Worm (Caenorhabditis elegans) whole organism, L4 larva: ENCODE measurements around the gene srn-1.

Source experiments
- ZK546.5 ChIP-seq, 2 experiments: sonication (generic microtip); optimal IDR thresholded peaks; 2 replicates each; lab custom pipeline; 2017; ENCODE audit warnings: missing biosample characterization in 2 of 2, missing genetic modification characterization in 2 of 2
- ceh-20 ChIP-seq: fragments of 200-800 bp; sonication (Bioruptor generic); IDR thresholded peaks from 2 replicates; pipeline ENCODE4 v1.3.6; 2022; ENCODE audit warnings: missing genetic modification reagents, missing genetic modification characterization, missing compliant biosample characterization
- ceh-28 ChIP-seq: fragments of 150-350 bp; optimal IDR thresholded peaks from 2 replicates; lab custom pipeline; 2014; ENCODE audit warnings: missing biosample characterization, missing genetic modification reagents, missing genetic modification characterization
- lin-29 ChIP-seq: fragments of 200-800 bp; sonication (Bioruptor generic); IDR thresholded peaks from 2 replicates; pipeline ENCODE4 v1.3.6; 2022; ENCODE audit warnings: missing genetic modification reagents, missing genetic modification characterization, missing compliant biosample characterization
- nhr-111 ChIP-seq: fragments of 200-800 bp; sonication (Bioruptor generic); optimal IDR thresholded peaks from 2 replicates; lab custom pipeline; 2018; ENCODE audit warnings: mild to moderate bottlenecking, missing genetic modification characterization, missing compliant biosample characterization
- pha-4 ChIP-seq, 2 experiments: fragments of 150-350 bp in 1 of 2; fragments of 200-800 bp in 1 of 2; sonication (Bioruptor generic) in 1 of 2; IDR thresholded peaks in 1 of 2; optimal IDR thresholded peaks in 1 of 2; 2 replicates each; pipeline versions ENCODE4 v1.3.6 to Lab custom; 2014 to 2022; ENCODE audit warnings: missing genetic modification characterization in 2 of 2, missing genetic modification reagents in 2 of 2, missing biosample characterization in 1 of 2, missing compliant biosample characterization in 1 of 2
- php-3 ChIP-seq: fragments of 200-800 bp; sonication (Bioruptor generic); IDR thresholded peaks from 2 replicates; pipeline ENCODE4 v1.3.6; 2022; ENCODE audit warnings: missing genetic modification reagents, missing genetic modification characterization, missing compliant biosample characterization
- ztf-11 ChIP-seq: fragments of 150-350 bp; optimal IDR thresholded peaks from 2 replicates; lab custom pipeline; 2014; ENCODE audit warnings: missing biosample characterization, missing genetic modification characterization

ce11 chrV:6280067-6280466 is 6.2 kb downstream of the srn-1 start:
- no peak for TF ChIP-seq lin-29
- TF ChIP-seq ztf-11 (tag; lab: Kevin White, UChicago), result no peak
- TF ChIP-seq ZK546.5 (tag; optimal IDR thresholded peaks at IDR 0.05; lab: Kevin White, UChicago), result no peak
- no peak for TF ChIP-seq php-3 (GFP tag; lab: Robert Waterston, UW)
- no peak for TF ChIP-seq ceh-20 (GFP tag; lab: Robert Waterston, UW)
- TF ChIP-seq pha-4 (GFP tag; IDR thresholded peaks at IDR 0.05; lab: Robert Waterston, UW), result no peak
- no peak for TF ChIP-seq pha-4 (tag; optimal IDR thresholded peaks at IDR 0.05; lab: Kevin White, UChicago)
- no peak for TF ChIP-seq ceh-28
- TF ChIP-seq nhr-111 (GFP tag; lab: Kevin White, UChicago), result no peak
